Fruit fly (Drosophila melanogaster): ENCODE measurements around the gene nerfin-1.

- no peak for TF ChIP-seq pan (optimal IDR thresholded peaks at IDR 0.05)
- TF ChIP-seq psq (optimal IDR thresholded peaks at IDR 0.05), result no peak
- no peak for TF ChIP-seq CG8478 (optimal IDR thresholded peaks at IDR 0.05)
Measured at dm6 chr3L:952152-952551, 43.2 kb downstream of the nerfin-1 start.

All from whole organism.